Worm (Caenorhabditis elegans) whole organism, late embryonic: ENCODE results near the gene F54H12.8.
"Not testable (repeated sequence)": the region's sequence is repeated elsewhere in the genome, so short reads cannot be mapped to it uniquely, and the experiment has no call there.

Source experiments
- C08G9.2 ChIP-seq: sonication (generic microtip); optimal IDR thresholded peaks from 2 replicates; lab custom pipeline; 2016; ENCODE audit warnings: mild to moderate bottlenecking, missing genetic modification characterization, moderate library complexity, missing compliant biosample characterization
- ama-1 ChIP-seq: fragments of 150-350 bp; optimal IDR thresholded peaks from 2 replicates; lab custom pipeline; 2014
- ceh-18 ChIP-seq: sonication (generic microtip); optimal IDR thresholded peaks from 2 replicates; lab custom pipeline; 2016; ENCODE audit warnings: missing genetic modification characterization, missing compliant biosample characterization
- ceh-31 ChIP-seq: sonication (generic microtip); optimal IDR thresholded peaks from 2 replicates; lab custom pipeline; 2016; ENCODE audit warnings: missing genetic modification characterization, missing compliant biosample characterization
- dmd-4 ChIP-seq: sonication (generic microtip); optimal IDR thresholded peaks from 2 replicates; lab custom pipeline; 2016; ENCODE audit warnings: borderline replicate concordance, missing genetic modification characterization, missing compliant biosample characterization
- dve-1 ChIP-seq: sonication (generic microtip); optimal IDR thresholded peaks from 2 replicates; lab custom pipeline; 2017; ENCODE audit warnings: antibody characterized with exemption, mild to moderate bottlenecking, missing genetic modification characterization, missing compliant biosample characterization
- elt-2 ChIP-seq: sonication (generic microtip); optimal IDR thresholded peaks from 2 replicates; lab custom pipeline; 2016; ENCODE audit warnings: missing genetic modification reagents, missing genetic modification characterization, missing compliant biosample characterization
- fkh-10 ChIP-seq: fragments of 150-350 bp; optimal IDR thresholded peaks from 2 replicates; lab custom pipeline; 2014; ENCODE audit warnings: missing biosample characterization, missing genetic modification reagents, missing genetic modification characterization
- hlh-30 ChIP-seq: sonication (generic microtip); optimal IDR thresholded peaks from 2 replicates; lab custom pipeline; 2017; ENCODE audit warnings: antibody characterized with exemption, missing genetic modification characterization, missing compliant biosample characterization; ENCODE audit not compliant: insufficient read depth
- pha-4 ChIP-seq: fragments of 150-350 bp; optimal IDR thresholded peaks from 2 replicates; lab custom pipeline; 2018; ENCODE audit warnings: missing biosample characterization, missing genetic modification reagents, missing genetic modification characterization
- sox-4 ChIP-seq: sonication (generic microtip); optimal IDR thresholded peaks from 2 replicates; lab custom pipeline; 2017; ENCODE audit warnings: mild to moderate bottlenecking, missing genetic modification characterization, inconsistent platforms, missing compliant biosample characterization
- tbx-7 ChIP-seq: sonication (generic microtip); optimal IDR thresholded peaks from 2 replicates; lab custom pipeline; 2016; ENCODE audit warnings: missing genotype, missing genetic modification characterization, missing compliant biosample characterization
- ttx-3 ChIP-seq: sonication (generic microtip); optimal IDR thresholded peaks from 2 replicates; lab custom pipeline; 2016; ENCODE audit warnings: missing genetic modification reagents, missing genetic modification characterization, missing compliant biosample characterization

DNA sequence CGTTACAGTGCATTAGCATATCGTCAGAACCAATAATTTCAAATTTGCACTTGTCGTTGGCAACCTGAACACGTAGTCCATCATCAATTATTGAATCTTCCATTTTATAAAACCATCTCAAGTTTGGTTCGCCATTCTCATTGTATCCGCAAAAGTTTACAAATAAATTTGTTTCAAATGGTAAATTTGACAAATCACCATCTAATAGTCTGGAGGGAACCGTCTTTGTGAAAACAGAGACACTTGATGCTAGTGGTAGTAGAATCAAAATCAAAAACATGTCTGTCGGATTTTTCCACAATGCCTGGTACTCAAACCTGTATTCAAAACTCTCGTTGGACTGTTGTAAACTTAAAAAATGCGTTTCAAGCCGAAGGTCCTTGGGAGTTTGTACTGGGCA, 4.7 kb downstream of the F54H12.8 start, which contains the start of gene F54H12.2:
- TF ChIP-seq tbx-7; dmd-4 (tag; lab: Kevin White, UChicago); dve-1 (tag; lab: Kevin White, UChicago); pha-4 (tag; lab: Kevin White, UChicago); ceh-18 (tag; lab: Kevin White, UChicago); C08G9.2 (tag; lab: Kevin White, UChicago); ama-1 (lab: Kevin White, UChicago); fkh-10 (GFP tag; lab: Kevin White, UChicago); ceh-31 (tag; lab: Kevin White, UChicago); ttx-3 (tag; lab: Kevin White, UChicago); elt-2 (tag; lab: Kevin White, UChicago); sox-4; hlh-30 (tag; lab: Kevin White, UChicago): not testable (repeated sequence)
